Worm (Caenorhabditis elegans): ENCODE measurements around the gene gldi-9.

ce11 chrIII:2716514-2716913 lies 39.6 kb downstream of the gldi-9 start, which contains the start of gene tmem-132:
- no peak for TF ChIP-seq hnd-1 (tag; optimal IDR thresholded peaks at IDR 0.05)
- TF ChIP-seq B0310.2 (tag; optimal IDR thresholded peaks at IDR 0.05): no peak
- TF ChIP-seq ama-1 (optimal IDR thresholded peaks at IDR 0.05): no peak
- TF ChIP-seq aly-1 (tag; optimal IDR thresholded peaks at IDR 0.05): no peak
- TF ChIP-seq hmbx-1 (tag; optimal IDR thresholded peaks at IDR 0.05): no peak
- no peak for TF ChIP-seq ceh-36 (tag; optimal IDR thresholded peaks at IDR 0.05)
- TF ChIP-seq tbx-37 (GFP tag; conservative IDR thresholded peaks at IDR 0.05): no peak
- TF ChIP-seq tra-4 (tag; optimal IDR thresholded peaks at IDR 0.05): no peak
- TF ChIP-seq hmg-4 (GFP tag; optimal IDR thresholded peaks at IDR 0.05): no peak
- no peak for TF ChIP-seq flt-1 (GFP tag; IDR thresholded peaks at IDR 0.05)
